Worm (Caenorhabditis elegans) whole organism, L3 larva: Measurements from ENCODE around the gene F42C5.3.

ENCODE experiments used
- ama-1 ChIP-seq: fragments of 150-350 bp; optimal IDR thresholded peaks from 2 replicates; lab custom pipeline; 2018
- egl-27 ChIP-seq: sonication (generic microtip); optimal IDR thresholded peaks from 4 replicates; lab custom pipeline; 2017; ENCODE audit warnings: missing biosample characterization, missing genetic modification reagents, missing genetic modification characterization
- fos-1 ChIP-seq: fragments of 150-350 bp; optimal IDR thresholded peaks from 2 replicates; lab custom pipeline; 2014; ENCODE audit warnings: missing biosample characterization, missing genetic modification characterization
- jun-1 ChIP-seq: fragments of 150-350 bp; optimal IDR thresholded peaks from 2 replicates; lab custom pipeline; 2014; ENCODE audit warnings: missing biosample characterization, missing genetic modification reagents, missing genetic modification characterization
- nhr-237 ChIP-seq: fragments of 150-350 bp; optimal IDR thresholded peaks from 2 replicates; lab custom pipeline; 2014; ENCODE audit warnings: missing biosample characterization, missing genetic modification characterization
- nhr-28 ChIP-seq: fragments of 150-350 bp; optimal IDR thresholded peaks from 2 replicates; lab custom pipeline; 2014; ENCODE audit warnings: missing biosample characterization, missing genetic modification characterization
- nhr-67 ChIP-seq: fragments of 150-350 bp; optimal IDR thresholded peaks from 2 replicates; lab custom pipeline; 2014; ENCODE audit warnings: missing biosample characterization, missing genetic modification characterization
- nhr-77 ChIP-seq: fragments of 150-350 bp; optimal IDR thresholded peaks from 2 replicates; lab custom pipeline; 2014; ENCODE audit warnings: missing biosample characterization, missing genetic modification characterization
- pha-4 ChIP-seq: fragments of 150-350 bp; optimal IDR thresholded peaks from 2 replicates; lab custom pipeline; 2014; ENCODE audit warnings: missing biosample characterization, missing genetic modification reagents, missing genetic modification characterization
- sea-2 ChIP-seq: fragments of 150-350 bp; sonication (generic microtip); optimal IDR thresholded peaks from 4 replicates; lab custom pipeline; 2014; ENCODE audit warnings: missing biosample characterization, missing genetic modification reagents, missing genetic modification characterization
- skn-1 ChIP-seq: fragments of 150-350 bp; optimal IDR thresholded peaks from 2 replicates; lab custom pipeline; 2014; ENCODE audit warnings: missing biosample characterization, missing genetic modification characterization
- snpc-4 ChIP-seq: fragments of 150-350 bp; optimal IDR thresholded peaks from 2 replicates; lab custom pipeline; 2014; ENCODE audit warnings: missing biosample characterization, missing genetic modification characterization
- ztf-11 ChIP-seq: fragments of 150-350 bp; optimal IDR thresholded peaks from 2 replicates; lab custom pipeline; 2014; ENCODE audit warnings: missing biosample characterization, missing genetic modification characterization

DNA sequence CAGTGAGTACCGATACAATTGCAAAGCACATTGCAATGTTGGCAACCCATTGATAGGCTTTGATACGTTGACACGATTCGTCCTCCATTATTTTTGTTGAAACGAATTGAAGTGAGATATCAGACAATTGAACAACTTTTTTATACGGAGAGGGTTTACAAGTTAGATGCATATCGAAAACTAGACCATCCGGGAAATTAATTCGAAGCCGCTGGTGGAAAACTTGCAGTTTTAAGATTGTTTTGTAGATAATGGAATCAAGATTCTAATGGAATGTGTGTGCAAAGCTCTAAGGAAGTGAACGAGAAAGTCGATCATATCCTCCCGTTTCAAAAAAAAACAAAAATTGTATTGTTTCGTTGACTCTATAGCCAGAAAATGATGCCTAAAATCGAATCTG is 40.8 kb downstream of the F42C5.3 start, which contains the start of gene col-114:
- TF ChIP-seq jun-1 (tag; lab: Kevin White, UChicago) = no peak
- no peak for TF ChIP-seq nhr-28
- no peak for TF ChIP-seq pha-4 (tag; lab: Kevin White, UChicago)
- TF ChIP-seq snpc-4 (tag; lab: Kevin White, UChicago) = no peak
- no peak for TF ChIP-seq ama-1 (lab: Kevin White, UChicago)
- TF ChIP-seq nhr-67 = no peak
- TF ChIP-seq fos-1 (tag; lab: Kevin White, UChicago) = no peak
- TF ChIP-seq skn-1 (tag; lab: Kevin White, UChicago) = no peak
- no peak for TF ChIP-seq egl-27 (tag; lab: Kevin White, UChicago)
- TF ChIP-seq ztf-11 = no peak
- no peak for TF ChIP-seq sea-2 (GFP tag; lab: Kevin White, UChicago)
- TF ChIP-seq nhr-237 (tag; lab: Kevin White, UChicago) = no peak
- TF ChIP-seq nhr-77 (tag; lab: Kevin White, UChicago) = no peak
